Fruit fly (Drosophila melanogaster): Measurements from ENCODE around the gene CG15201.

- TF ChIP-seq Myc (optimal IDR thresholded peaks at IDR 0.05) (no peak), psq (optimal IDR thresholded peaks at IDR 0.05) (no peak), ttk (optimal IDR thresholded peaks at IDR 0.05) (no peak), insv (optimal IDR thresholded peaks at IDR 0.05) (no peak)
Measured at dm6 chrX:11153413-11153812, 9.5 kb downstream of the CG15201 start.

All from Kc167 (cell line).